Fruit fly (Drosophila melanogaster) whole organism, embryonic: Measurements from ENCODE around the gene GABA-B-R3.

Source experiments
- Adf1 ChIP-seq: fragments of 200-800 bp; sonication (Bioruptor generic); IDR thresholded peaks from 2 replicates; pipeline ENCODE4 v1.3.6; 2022; ENCODE audit warnings: missing biosample characterization, missing genetic modification characterization
- Atf-2 ChIP-seq: fragments of 200-800 bp; sonication (Bioruptor generic); optimal IDR thresholded peaks from 2 replicates; lab custom pipeline; 2016; ENCODE audit warnings: missing biosample characterization, missing genetic modification characterization
- BtbVII ChIP-seq: fragments of 200-800 bp; sonication (Bioruptor generic); optimal IDR thresholded peaks from 3 replicates; lab custom pipeline; 2017; ENCODE audit warnings: missing biosample characterization, mild to moderate bottlenecking, missing genetic modification characterization
- CG10209 ChIP-seq: fragments of 200-800 bp; sonication (Bioruptor generic); optimal IDR thresholded peaks from 3 replicates; lab custom pipeline; 2017; ENCODE audit warnings: missing biosample characterization, mild to moderate bottlenecking, missing genetic modification characterization, missing genetic modification reagents
- CG10274 ChIP-seq: fragments of 200-800 bp; sonication (Bioruptor generic); optimal IDR thresholded peaks from 3 replicates; lab custom pipeline; 2017; ENCODE audit warnings: missing biosample characterization, mild to moderate bottlenecking, missing genetic modification characterization
- CG11504 ChIP-seq: fragments of 200-800 bp; sonication (Bioruptor generic); optimal IDR thresholded peaks from 3 replicates; lab custom pipeline; 2019; ENCODE audit warnings: missing biosample characterization, mild to moderate bottlenecking, missing genetic modification characterization, moderate library complexity
- CG11723 ChIP-seq: fragments of 200-800 bp; sonication (Bioruptor generic); optimal IDR thresholded peaks from 2 replicates; lab custom pipeline; 2017; ENCODE audit warnings: missing biosample characterization, mild to moderate bottlenecking, missing genetic modification characterization
- CG12391 ChIP-seq: fragments of 200-800 bp; sonication (Bioruptor generic); optimal IDR thresholded peaks from 3 replicates; lab custom pipeline; 2018; ENCODE audit warnings: missing biosample characterization, mild to moderate bottlenecking, missing genetic modification characterization, moderate library complexity
- CG15696 ChIP-seq: fragments of 200-800 bp; sonication (Bioruptor generic); optimal IDR thresholded peaks from 2 replicates; lab custom pipeline; 2019; ENCODE audit warnings: missing biosample characterization, mild to moderate bottlenecking, missing genetic modification characterization, moderate library complexity
- CG17385 ChIP-seq: fragments of 200-800 bp; sonication (Bioruptor generic); optimal IDR thresholded peaks from 3 replicates; lab custom pipeline; 2018; ENCODE audit warnings: missing biosample characterization, mild to moderate bottlenecking, missing genetic modification characterization
- CG17912 ChIP-seq: fragments of 200-800 bp; sonication (Bioruptor generic); optimal IDR thresholded peaks from 2 replicates; lab custom pipeline; 2018; ENCODE audit warnings: missing biosample characterization, mild to moderate bottlenecking, missing genetic modification characterization
- CG1832 ChIP-seq: fragments of 200-800 bp; sonication (Bioruptor generic); optimal IDR thresholded peaks from 2 replicates; lab custom pipeline; 2017; ENCODE audit warnings: missing biosample characterization, mild to moderate bottlenecking, missing genetic modification characterization, inconsistent platforms
- CG30431 ChIP-seq: fragments of 200-800 bp; sonication (Bioruptor generic); optimal IDR thresholded peaks from 2 replicates; lab custom pipeline; 2017; ENCODE audit warnings: missing biosample characterization, missing genetic modification characterization
- CG31224 ChIP-seq: fragments of 200-800 bp; sonication (Bioruptor generic); IDR thresholded peaks from 2 replicates; pipeline ENCODE4 v1.3.6; 2022; ENCODE audit warnings: missing biosample characterization, missing genetic modification characterization
- CG4730 ChIP-seq: fragments of 200-800 bp; sonication (Bioruptor generic); IDR thresholded peaks from 2 replicates; pipeline ENCODE4 v1.3.6; 2022; ENCODE audit warnings: missing biosample characterization, missing genetic modification characterization
- CG7928 ChIP-seq: fragments of 200-800 bp; sonication (Bioruptor generic); optimal IDR thresholded peaks from 2 replicates; lab custom pipeline; 2017; ENCODE audit warnings: missing biosample characterization, mild to moderate bottlenecking, missing genetic modification characterization
- CG8359 ChIP-seq: fragments of 200-800 bp; sonication (Bioruptor generic); optimal IDR thresholded peaks from 2 replicates; lab custom pipeline; 2017; ENCODE audit warnings: missing biosample characterization, mild to moderate bottlenecking, missing genetic modification characterization, borderline replicate concordance
- CG9727 ChIP-seq: fragments of 200-800 bp; sonication (Bioruptor generic); optimal IDR thresholded peaks from 3 replicates; lab custom pipeline; 2017; ENCODE audit warnings: missing biosample characterization, mild to moderate bottlenecking, missing genetic modification characterization
- CoRest ChIP-seq: fragments of 200-800 bp; sonication (Bioruptor generic); optimal IDR thresholded peaks from 3 replicates; lab custom pipeline; 2018; ENCODE audit warnings: missing biosample characterization, mild to moderate bottlenecking, missing genetic modification characterization, moderate library complexity
- CrebB ChIP-seq: fragments of 200-800 bp; sonication (Bioruptor generic); optimal IDR thresholded peaks from 3 replicates; lab custom pipeline; 2018; ENCODE audit warnings: missing biosample characterization, mild to moderate bottlenecking, missing genetic modification characterization
- Drgx ChIP-seq: fragments of 200-800 bp; sonication (Bioruptor generic); IDR thresholded peaks from 2 replicates; pipeline ENCODE4 v1.3.6; 2022; ENCODE audit warnings: missing biosample characterization, missing genetic modification characterization
- Eip74EF ChIP-seq, 2 experiments: fragments of 200-800 bp in 1 of 2; fragments of >200 bp in 1 of 2; sonication (Bioruptor generic) in 1 of 2; optimal IDR thresholded peaks; 2 replicates each; lab custom pipeline; 2017 to 2019; ENCODE audit warnings: missing biosample characterization in 2 of 2, missing genetic modification characterization in 2 of 2, mild to moderate bottlenecking in 1 of 2, moderate library complexity in 1 of 2
- NFAT ChIP-seq: fragments of 200-800 bp; sonication (Bioruptor generic); IDR thresholded peaks from 2 replicates; pipeline ENCODE4 v1.3.6; 2022; ENCODE audit warnings: missing biosample characterization, missing genetic modification characterization
- NK7.1 ChIP-seq: fragments of 200-800 bp; sonication (Bioruptor generic); optimal IDR thresholded peaks from 3 replicates; lab custom pipeline; 2016; ENCODE audit warnings: missing biosample characterization, missing genetic modification characterization
- Spps ChIP-seq: fragments of 200-800 bp; sonication (Bioruptor generic); optimal IDR thresholded peaks from 2 replicates; lab custom pipeline; 2018; ENCODE audit warnings: missing biosample characterization, mild to moderate bottlenecking, missing genetic modification characterization
- Trl ChIP-seq, 3 experiments: fragments of >200 bp in 2 of 3; fragments of 200-800 bp in 1 of 3; sonication (Bioruptor generic) in 1 of 3; optimal IDR thresholded peaks; 2 replicates in 1 of 3; 3 replicates in 2 of 3; lab custom pipeline; 2016 to 2017; ENCODE audit warnings: missing biosample characterization in 1 of 3, missing genetic modification characterization in 1 of 3
- Vsx1 ChIP-seq: fragments of 200-800 bp; sonication (Bioruptor generic); optimal IDR thresholded peaks from 2 replicates; lab custom pipeline; 2017; ENCODE audit warnings: missing biosample characterization, mild to moderate bottlenecking, missing genetic modification characterization, missing genetic modification reagents
- aop ChIP-seq: fragments of 200-800 bp; sonication (Bioruptor generic); IDR thresholded peaks from 2 replicates; pipeline ENCODE4 v1.3.6; 2022; ENCODE audit warnings: missing biosample characterization, missing genetic modification characterization
- ase ChIP-seq: fragments of 200-800 bp; sonication (Bioruptor generic); IDR thresholded peaks from 3 replicates; pipeline ENCODE4 v1.3.6; 2022; ENCODE audit warnings: missing biosample characterization, missing genetic modification characterization
- br ChIP-seq: fragments of >200 bp; optimal IDR thresholded peaks from 2 replicates; lab custom pipeline; 2017
- cg ChIP-seq: fragments of 200-800 bp; sonication (Bioruptor generic); optimal IDR thresholded peaks from 3 replicates; lab custom pipeline; 2019; ENCODE audit warnings: missing biosample characterization, mild to moderate bottlenecking, missing genetic modification characterization, moderate library complexity
- crc ChIP-seq: fragments of 200-800 bp; sonication (Bioruptor generic); optimal IDR thresholded peaks from 2 replicates; lab custom pipeline; 2016; ENCODE audit warnings: missing biosample characterization, missing genetic modification characterization
- croc ChIP-seq: fragments of 200-800 bp; sonication (Bioruptor generic); conservative IDR thresholded peaks from 3 replicates; pipeline ENCODE4 v1.3.6; 2022; ENCODE audit warnings: missing biosample characterization, missing genetic modification characterization
- dati ChIP-seq: fragments of 200-800 bp; sonication (Bioruptor generic); IDR thresholded peaks from 2 replicates; pipeline ENCODE4 v1.3.6; 2022; ENCODE audit warnings: missing biosample characterization, missing genetic modification characterization
- disco-r ChIP-seq: fragments of 200-800 bp; sonication (Bioruptor generic); optimal IDR thresholded peaks from 2 replicates; lab custom pipeline; 2016; ENCODE audit warnings: missing biosample characterization, missing genetic modification characterization
- dm ChIP-seq: fragments of 200-800 bp; sonication (Bioruptor generic); optimal IDR thresholded peaks from 3 replicates; lab custom pipeline; 2016; ENCODE audit warnings: missing biosample characterization, missing genetic modification characterization
- eyg ChIP-seq: fragments of 200-800 bp; sonication (Bioruptor generic); optimal IDR thresholded peaks from 3 replicates; lab custom pipeline; 2016; ENCODE audit warnings: missing biosample characterization, missing genetic modification characterization
- gce ChIP-seq: fragments of 200-800 bp; sonication (Bioruptor generic); IDR thresholded peaks from 3 replicates; pipeline ENCODE4 v1.3.6; 2022; ENCODE audit warnings: missing biosample characterization, missing genetic modification characterization
- h ChIP-seq: fragments of >200 bp; optimal IDR thresholded peaks from 2 replicates; lab custom pipeline; 2017
- her ChIP-seq: fragments of 200-800 bp; sonication (Bioruptor generic); optimal IDR thresholded peaks from 2 replicates; lab custom pipeline; 2016; ENCODE audit warnings: missing biosample characterization, missing genetic modification characterization
- insv ChIP-seq, 2 experiments: fragments of 200-800 bp; sonication (Bioruptor generic); optimal IDR thresholded peaks; 3 replicates each; lab custom pipeline; 2016 to 2018; ENCODE audit warnings: missing biosample characterization in 2 of 2, missing genetic modification characterization in 2 of 2
- nmo ChIP-seq: fragments of 200-800 bp; sonication (Bioruptor generic); optimal IDR thresholded peaks from 2 replicates; lab custom pipeline; 2018; ENCODE audit warnings: missing biosample characterization, mild to moderate bottlenecking, missing genetic modification characterization, moderate library complexity
- oc ChIP-seq: fragments of 200-800 bp; sonication (Bioruptor generic); optimal IDR thresholded peaks from 2 replicates; lab custom pipeline; 2018; ENCODE audit warnings: missing biosample characterization, mild to moderate bottlenecking, missing genetic modification characterization, moderate library complexity
- pnt ChIP-seq: fragments of 200-800 bp; sonication (Bioruptor generic); optimal IDR thresholded peaks from 3 replicates; lab custom pipeline; 2016; ENCODE audit warnings: missing biosample characterization, missing genetic modification characterization
- psq ChIP-seq: fragments of 200-800 bp; sonication (Bioruptor generic); optimal IDR thresholded peaks from 2 replicates; lab custom pipeline; 2017; ENCODE audit warnings: missing biosample characterization, missing genetic modification characterization
- ranshi ChIP-seq: fragments of 200-800 bp; sonication (Bioruptor generic); IDR thresholded peaks from 2 replicates; pipeline ENCODE4 v1.3.6; 2022; ENCODE audit warnings: missing biosample characterization, missing genetic modification characterization
- slou ChIP-seq: fragments of 200-800 bp; sonication (Bioruptor generic); optimal IDR thresholded peaks from 3 replicates; lab custom pipeline; 2016; ENCODE audit warnings: missing biosample characterization, missing genetic modification characterization
- sob ChIP-seq: fragments of 200-800 bp; sonication (Bioruptor generic); IDR thresholded peaks from 2 replicates; pipeline ENCODE4 v1.3.6; 2022; ENCODE audit warnings: missing biosample characterization, missing genetic modification characterization
- usp ChIP-seq: fragments of >200 bp; optimal IDR thresholded peaks from 2 replicates; lab custom pipeline; 2017; ENCODE audit warnings: missing biosample characterization, missing genetic modification characterization
- wek ChIP-seq: fragments of 200-800 bp; sonication (Bioruptor generic); optimal IDR thresholded peaks from 3 replicates; lab custom pipeline; 2018; ENCODE audit warnings: missing biosample characterization, mild to moderate bottlenecking, missing genetic modification characterization, moderate library complexity
- wor ChIP-seq: fragments of 200-800 bp; sonication (Bioruptor generic); IDR thresholded peaks from 2 replicates; pipeline ENCODE4 v1.3.6; 2022; ENCODE audit warnings: missing biosample characterization, missing genetic modification characterization

GABA-B-R3 gene

DNA sequence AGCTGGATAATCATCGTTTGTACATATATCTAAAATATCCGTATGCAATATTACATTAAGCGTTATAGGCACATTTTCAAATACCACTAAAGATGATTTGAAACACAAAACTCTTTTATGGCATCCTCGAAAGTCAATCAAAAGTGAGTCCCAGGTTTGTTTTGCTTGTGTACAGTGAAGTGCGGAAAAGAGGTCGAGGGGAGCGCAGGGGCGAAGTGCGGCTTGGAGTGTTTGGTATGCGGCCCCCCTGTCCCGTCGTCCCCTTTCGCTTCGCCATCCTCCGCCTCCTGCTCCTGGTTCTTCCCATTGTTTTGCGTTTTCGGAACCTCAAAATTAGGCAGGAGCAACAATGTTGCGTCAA is 34.3 kb upstream of the GABA-B-R3 start (continued):
- TF ChIP-seq usp (GFP tag; lab: Kevin White, UChicago) (no peak), aop (GFP tag; lab: Robert Waterston, UW) (0 out of 2 replicates have a peak, but pooled peaks have one; percentile 12), wek (GFP tag; lab: Kevin White, UChicago) (peak; percentile 61), her (GFP tag; lab: Kevin White, UChicago) (peak; percentile 84), Atf-2 (peak; percentile 80), Trl (optimal IDR thresholded peaks at IDR 0.05; lab: Kevin White, UChicago) (no peak), Trl (GFP tag; optimal IDR thresholded peaks at IDR 0.05; lab: Kevin White, UChicago) (peak; percentile 74), Eip74EF (GFP tag; optimal IDR thresholded peaks at IDR 0.05; lab: Kevin White, UChicago) (peak in 1 of 2 experiments; percentile 85), cg (GFP tag; lab: Kevin White, UChicago) (no peak), Adf1 (GFP tag; lab: Robert Waterston, UW) (no peak), CG10274 (GFP tag; lab: Kevin White, UChicago) (peak; percentile 14), gce (peak; percentile 80; the same call in 1 of the 3 replicates), psq (GFP tag; lab: Kevin White, UChicago) (peak; percentile 66), croc (peak; percentile 84), CoRest (peak; percentile 84), CG8359 (GFP tag; lab: Kevin White, UChicago) (peak; percentile 75), eyg (GFP tag; lab: Kevin White, UChicago) (peak; percentile 48), ranshi (GFP tag; lab: Robert Waterston, UW) (peak; percentile 85), br (lab: Kevin White, UChicago) (no peak), Vsx1 (peak; percentile 89), oc (peak; percentile 91), disco-r (peak; percentile 74), slou (GFP tag; lab: Kevin White, UChicago) (no peak), crc (GFP tag; lab: Kevin White, UChicago) (peak; percentile 66), CG11723 (peak; percentile 69), CG7928 (GFP tag; lab: Kevin White, UChicago) (no peak), CG4730 (GFP tag; lab: Robert Waterston, UW) (peak; percentile 69), Drgx (GFP tag; lab: Robert Waterston, UW) (peak; percentile 98), CG9727 (GFP tag; lab: Kevin White, UChicago) (peak; percentile 81), dati (GFP tag; lab: Robert Waterston, UW) (peak; percentile 59; the same call in 1 of the 2 replicates), nmo (GFP tag; lab: Kevin White, UChicago) (peak; percentile 91), sob (GFP tag; lab: Robert Waterston, UW) (peak; percentile 71; the same call in 1 of the 2 replicates), BtbVII (no peak), Spps (tag; lab: Kevin White, UChicago) (peak; percentile 86), CG1832 (GFP tag; lab: Kevin White, UChicago) (no peak), ase (GFP tag; lab: Robert Waterston, UW) (peak; percentile 72; the same call in 2 of the 3 replicates), h (lab: Kevin White, UChicago) (no peak), CG10209 (GFP tag; lab: Kevin White, UChicago) (peak; percentile 85), CG15696 (tag; lab: Kevin White, UChicago) (peak; percentile 64), insv (GFP tag; optimal IDR thresholded peaks at IDR 0.05; lab: Kevin White, UChicago) (peak in 1 of 2 experiments; percentile 2), CG31224 (GFP tag; lab: Robert Waterston, UW) (peak; percentile 56; the same call in 1 of the 2 replicates), dm (GFP tag; lab: Kevin White, UChicago) (peak; percentile 69), CrebB (tag; lab: Kevin White, UChicago) (peak; percentile 51), wor (peak; percentile 76), pnt (GFP tag; lab: Kevin White, UChicago) (peak; percentile 87), CG17385 (GFP tag; lab: Kevin White, UChicago) (peak; percentile 78), CG12391 (tag; lab: Kevin White, UChicago) (peak; percentile 93), NK7.1 (GFP tag; lab: Kevin White, UChicago) (peak; percentile 75), NFAT (GFP tag; lab: Robert Waterston, UW) (0 out of 2 replicates have a peak, but pooled peaks have one; percentile 21), CG30431 (GFP tag; lab: Kevin White, UChicago) (peak; percentile 88), CG11504 (tag; lab: Kevin White, UChicago) (peak; percentile 93), CG17912 (GFP tag; lab: Kevin White, UChicago) (no peak)
